Fruit fly (Drosophila melanogaster) whole organism, prepupa: ENCODE measurements around the gene GlnRS.

ENCODE experiments used
- CG10631 ChIP-seq: fragments of 200-800 bp; sonication (Bioruptor generic); optimal IDR thresholded peaks from 2 replicates; lab custom pipeline; 2016; ENCODE audit warnings: missing biosample characterization, missing genetic modification characterization
- CG10669 ChIP-seq: fragments of 200-800 bp; sonication (Bioruptor generic); optimal IDR thresholded peaks from 3 replicates; lab custom pipeline; 2018; ENCODE audit warnings: missing biosample characterization, mild to moderate bottlenecking, missing genetic modification characterization, moderate library complexity
- CG11762 ChIP-seq: fragments of 200-800 bp; sonication (Bioruptor generic); optimal IDR thresholded peaks from 3 replicates; lab custom pipeline; 2016; ENCODE audit warnings: missing biosample characterization, missing genetic modification characterization; ENCODE audit not compliant: insufficient read depth
- CG11902 ChIP-seq: fragments of 200-800 bp; sonication (Bioruptor generic); optimal IDR thresholded peaks from 3 replicates; lab custom pipeline; 2016; ENCODE audit warnings: missing biosample characterization, missing genetic modification characterization
- CG15336 ChIP-seq: fragments of 200-800 bp; sonication (Bioruptor generic); IDR thresholded peaks from 2 replicates; pipeline ENCODE4 v1.3.6; 2022; ENCODE audit warnings: missing biosample characterization, missing genetic modification characterization
- CG16779 ChIP-seq: fragments of 200-800 bp; sonication (Bioruptor generic); optimal IDR thresholded peaks from 3 replicates; lab custom pipeline; 2017; ENCODE audit warnings: missing biosample characterization, mild to moderate bottlenecking, missing genetic modification characterization
- CG3032 ChIP-seq: fragments of 200-800 bp; optimal IDR thresholded peaks from 2 replicates; lab custom pipeline; 2019; ENCODE audit warnings: missing biosample characterization, mild to moderate bottlenecking, missing genetic modification characterization, moderate library complexity
- CG32006 ChIP-seq: fragments of 200-800 bp; sonication (Bioruptor generic); optimal IDR thresholded peaks from 3 replicates; lab custom pipeline; 2017; ENCODE audit warnings: missing biosample characterization, mild to moderate bottlenecking, missing genetic modification characterization
- CG34406 ChIP-seq: fragments of 200-800 bp; sonication (Bioruptor generic); optimal IDR thresholded peaks from 3 replicates; lab custom pipeline; 2016; ENCODE audit warnings: missing biosample characterization, missing genetic modification characterization
- CG4318 ChIP-seq: fragments of 200-800 bp; sonication (Bioruptor generic); optimal IDR thresholded peaks from 3 replicates; lab custom pipeline; 2017; ENCODE audit warnings: missing biosample characterization, mild to moderate bottlenecking, missing genetic modification characterization
- CG6163 ChIP-seq: fragments of 200-800 bp; sonication (Bioruptor generic); IDR thresholded peaks from 3 replicates; pipeline ENCODE4 v1.3.6; 2022; ENCODE audit warnings: missing biosample characterization, missing genetic modification characterization
- CG6792 ChIP-seq: fragments of 200-800 bp; sonication (Bioruptor generic); optimal IDR thresholded peaks from 3 replicates; lab custom pipeline; 2016; ENCODE audit warnings: missing biosample characterization, missing genetic modification characterization
- CG7368 ChIP-seq: fragments of 200-800 bp; sonication (Bioruptor generic); optimal IDR thresholded peaks from 3 replicates; lab custom pipeline; 2016; ENCODE audit warnings: missing biosample characterization, missing genetic modification characterization
- CG8632 ChIP-seq: fragments of 200-800 bp; sonication (Bioruptor generic); optimal IDR thresholded peaks from 3 replicates; lab custom pipeline; 2016; ENCODE audit warnings: missing biosample characterization, missing genetic modification characterization
- Eip75B ChIP-seq: fragments of 200-800 bp; sonication (Bioruptor generic); optimal IDR thresholded peaks from 3 replicates; lab custom pipeline; 2016; ENCODE audit warnings: missing biosample characterization, missing genetic modification characterization
- Eip78C ChIP-seq: fragments of 200-800 bp; sonication (Bioruptor generic); peaks from one replicate; lab custom pipeline; 2016; ENCODE audit warnings: missing biosample characterization, missing genetic modification characterization
- Ets21C ChIP-seq: fragments of 200-800 bp; sonication (Bioruptor generic); optimal IDR thresholded peaks from 3 replicates; lab custom pipeline; 2016; ENCODE audit warnings: missing biosample characterization, missing genetic modification characterization
- Ets96B ChIP-seq: fragments of 200-800 bp; optimal IDR thresholded peaks from 2 replicates; lab custom pipeline; 2019; ENCODE audit warnings: missing biosample characterization, mild to moderate bottlenecking, missing genetic modification characterization, moderate library complexity
- Hr39 ChIP-seq: fragments of 200-800 bp; sonication (Bioruptor generic); optimal IDR thresholded peaks from 2 replicates; lab custom pipeline; 2016; ENCODE audit warnings: missing biosample characterization, missing genetic modification characterization
- Met ChIP-seq: fragments of 200-800 bp; sonication (Bioruptor generic); optimal IDR thresholded peaks from 3 replicates; lab custom pipeline; 2016; ENCODE audit warnings: missing biosample characterization, missing genetic modification characterization
- Sox15 ChIP-seq: fragments of 200-800 bp; sonication (Bioruptor generic); optimal IDR thresholded peaks from 3 replicates; lab custom pipeline; 2016; ENCODE audit warnings: missing biosample characterization, missing genetic modification characterization
- achi ChIP-seq: fragments of 200-800 bp; sonication (Bioruptor generic); optimal IDR thresholded peaks from 3 replicates; lab custom pipeline; 2016; ENCODE audit warnings: missing biosample characterization, missing genetic modification characterization
- acj6 ChIP-seq: fragments of 200-800 bp; sonication (Bioruptor generic); optimal IDR thresholded peaks from 3 replicates; lab custom pipeline; 2016; ENCODE audit warnings: missing biosample characterization, missing genetic modification characterization
- dsx ChIP-seq: fragments of 200-800 bp; optimal IDR thresholded peaks from 3 replicates; lab custom pipeline; 2019; ENCODE audit warnings: missing biosample characterization, mild to moderate bottlenecking, missing genetic modification characterization, moderate library complexity; ENCODE audit not compliant: poor library complexity, severe bottlenecking
- esn ChIP-seq: fragments of 200-800 bp; sonication (Bioruptor generic); optimal IDR thresholded peaks from 2 replicates; lab custom pipeline; 2016; ENCODE audit warnings: missing biosample characterization, mild to moderate bottlenecking, missing genetic modification characterization, moderate library complexity
- fd85E ChIP-seq: fragments of 200-800 bp; sonication (Bioruptor generic); optimal IDR thresholded peaks from 3 replicates; lab custom pipeline; 2016; ENCODE audit warnings: missing biosample characterization, missing genetic modification characterization
- fkh ChIP-seq: fragments of 200-800 bp; sonication (Bioruptor generic); optimal IDR thresholded peaks from 3 replicates; lab custom pipeline; 2017; ENCODE audit warnings: missing biosample characterization, mild to moderate bottlenecking, missing genetic modification characterization, moderate library complexity
- lz ChIP-seq: fragments of 200-800 bp; sonication (Bioruptor generic); optimal IDR thresholded peaks from 3 replicates; lab custom pipeline; 2016; ENCODE audit warnings: missing biosample characterization, missing genetic modification characterization
- net ChIP-seq: fragments of 200-800 bp; sonication (Bioruptor generic); optimal IDR thresholded peaks from 3 replicates; lab custom pipeline; 2016; ENCODE audit warnings: missing biosample characterization, missing genetic modification characterization
- salr ChIP-seq, 2 experiments: fragments of 200-800 bp; sonication (Bioruptor generic); optimal IDR thresholded peaks; 3 replicates each; lab custom pipeline; 2016 to 2018; ENCODE audit warnings: missing biosample characterization in 2 of 2, missing genetic modification characterization in 2 of 2, mild to moderate bottlenecking in 1 of 2
- spab ChIP-seq: fragments of 200-800 bp; sonication (Bioruptor generic); optimal IDR thresholded peaks from 2 replicates; lab custom pipeline; 2017; ENCODE audit warnings: missing biosample characterization, mild to moderate bottlenecking, missing genetic modification characterization, missing genetic modification reagents
- ss ChIP-seq, 2 experiments: fragments of 200-800 bp; sonication (Bioruptor generic); optimal IDR thresholded peaks; 2 replicates in 1 of 2; 3 replicates in 1 of 2; lab custom pipeline; 2017 to 2018; ENCODE audit warnings: mild to moderate bottlenecking in 2 of 2, missing biosample characterization in 2 of 2, missing genetic modification characterization in 2 of 2, moderate library complexity in 1 of 2
- topi ChIP-seq: fragments of 200-800 bp; sonication (Bioruptor generic); optimal IDR thresholded peaks from 3 replicates; lab custom pipeline; 2016; ENCODE audit warnings: missing biosample characterization, missing genetic modification characterization
- vri ChIP-seq: fragments of 200-800 bp; sonication (Bioruptor generic); optimal IDR thresholded peaks from 3 replicates; lab custom pipeline; 2016; ENCODE audit warnings: missing biosample characterization, mild to moderate bottlenecking, missing genetic modification characterization

The GlnRS gene

DNA sequence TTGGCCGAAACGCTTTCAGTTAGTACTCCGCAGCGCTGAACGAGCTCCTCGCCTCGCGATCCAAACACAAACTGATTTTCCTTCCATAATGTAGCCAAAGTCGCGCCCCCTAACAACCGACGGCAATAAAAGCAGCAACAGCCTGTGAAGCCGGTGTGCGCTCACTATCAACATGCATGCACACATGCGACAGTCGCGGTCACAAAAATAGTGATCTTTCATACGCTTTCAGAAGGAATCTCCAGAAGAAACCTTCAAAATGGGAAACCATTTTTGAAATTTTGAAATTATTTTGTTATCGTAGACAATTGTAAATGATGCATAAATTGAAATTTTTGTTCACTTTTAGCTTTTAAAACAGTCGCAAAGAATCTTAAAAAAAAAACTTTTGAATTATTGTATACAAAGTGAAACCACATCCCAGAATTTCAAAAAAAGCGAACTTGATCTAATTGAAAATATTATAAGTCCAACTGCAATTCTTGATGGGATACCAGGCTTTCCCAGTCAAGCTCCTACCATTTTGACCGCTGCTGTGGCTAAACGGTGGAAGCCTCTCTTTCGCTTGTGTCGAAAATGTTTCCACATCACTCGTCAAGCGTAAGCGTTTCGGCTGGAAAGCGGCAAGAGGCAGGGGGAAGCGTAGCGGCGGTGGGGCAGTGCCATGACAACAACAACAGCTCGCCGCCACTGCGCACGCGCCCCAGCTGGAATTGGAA, 33.1 kb downstream of the GlnRS start, which contains the start of gene Cad96Cb (continued):
- TF ChIP-seq CG8632 (GFP tag; lab: Kevin White, UChicago) (peak; percentile 89), dsx (GFP tag; lab: Kevin White, UChicago) (peak; percentile 80), CG15336 (peak; percentile 90), Eip75B (GFP tag; lab: Kevin White, UChicago) (peak; percentile 91), fd85E (GFP tag; lab: Kevin White, UChicago) (peak; percentile 57), CG4318 (GFP tag; lab: Kevin White, UChicago) (peak; percentile 95), Ets21C (GFP tag; lab: Kevin White, UChicago) (peak; percentile 86), spab (GFP tag; lab: Kevin White, UChicago) (peak; percentile 93), CG6163 (GFP tag; lab: Robert Waterston, UW) (peak; percentile 81)

DNA sequence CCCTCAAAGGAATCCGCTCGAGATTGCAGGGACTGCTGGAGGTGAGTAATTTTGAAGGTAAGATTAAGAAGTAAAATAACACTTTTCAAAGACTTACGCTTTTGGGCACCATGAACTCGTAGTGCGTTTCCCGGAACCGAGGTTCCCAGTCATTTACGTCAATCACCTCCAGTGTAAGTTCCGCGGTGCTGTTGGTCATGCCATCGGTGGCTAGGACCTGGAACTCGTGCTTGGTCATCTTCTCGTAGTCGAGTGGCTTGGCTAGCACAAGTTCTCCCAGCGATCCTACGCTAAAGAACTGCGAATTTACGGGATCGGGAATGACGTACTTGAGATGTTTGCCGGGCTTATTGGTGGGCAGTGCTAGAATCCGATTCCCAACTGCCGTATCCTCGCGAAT, 40.0 kb downstream of the GlnRS start:
- TF ChIP-seq vri (GFP tag; lab: Kevin White, UChicago) (no peak), topi (GFP tag; lab: Kevin White, UChicago) (no peak), CG16779 (tag; lab: Kevin White, UChicago) (no peak), CG32006 (GFP tag; lab: Kevin White, UChicago) (no peak), Ets96B (tag; lab: Kevin White, UChicago) (no peak), CG4318 (GFP tag; lab: Kevin White, UChicago) (no peak), fkh (GFP tag; lab: Kevin White, UChicago) (no peak), Met (GFP tag; lab: Kevin White, UChicago) (no peak), CG10631 (no peak), CG11902 (GFP tag; lab: Kevin White, UChicago) (no peak), CG6792 (GFP tag; lab: Kevin White, UChicago) (no peak), salr (GFP tag; optimal IDR thresholded peaks at IDR 0.05; lab: Kevin White, UChicago) (no peak), CG7368 (GFP tag; lab: Kevin White, UChicago) (no peak), ss (GFP tag; optimal IDR thresholded peaks at IDR 0.05; lab: Kevin White, UChicago) (no peak), Hr39 (GFP tag; lab: Kevin White, UChicago) (no peak), Eip78C (GFP tag; lab: Kevin White, UChicago) (no peak)

DNA sequence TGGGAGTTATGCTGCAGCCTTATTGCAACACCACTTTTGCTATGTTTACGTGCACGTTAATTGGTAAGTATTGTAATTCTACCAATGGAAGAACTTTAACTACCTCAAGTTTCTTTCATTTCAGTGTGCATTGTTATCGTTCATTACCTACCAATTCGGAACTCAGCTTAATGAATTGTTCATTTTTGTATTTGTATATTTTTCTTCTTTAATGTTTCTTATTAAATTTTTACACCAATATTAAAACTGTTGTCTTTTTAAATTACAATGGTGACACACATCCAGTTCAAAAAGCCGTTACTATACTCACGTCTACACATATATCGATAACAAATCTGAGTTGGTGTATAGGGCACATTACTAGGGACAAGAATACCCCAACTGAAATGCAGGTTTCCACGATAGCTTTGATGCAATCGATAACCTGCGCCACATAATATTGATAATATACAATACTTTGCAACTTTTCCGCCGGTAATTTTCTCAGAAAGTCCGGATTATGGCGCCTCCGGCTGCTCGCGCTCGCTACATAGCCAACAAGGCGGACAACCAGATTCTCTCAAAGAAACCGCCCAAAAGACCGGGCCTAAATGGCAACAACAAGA, 44.2 kb downstream of the GlnRS start, which contains the start of gene Alg9:
Alg9 (plus strand) TSS at position 387 of the 605 bp plus-strand sequence.
- no peak for TF ChIP-seq CG11762 (GFP tag; lab: Kevin White, UChicago)
- TF ChIP-seq ss (GFP tag; optimal IDR thresholded peaks at IDR 0.05; lab: Kevin White, UChicago) = no peak
- no peak for TF ChIP-seq net
- TF ChIP-seq CG7368 (GFP tag; lab: Kevin White, UChicago) = no peak
- no peak for TF ChIP-seq lz (GFP tag; lab: Kevin White, UChicago)
- TF ChIP-seq Met (GFP tag; lab: Kevin White, UChicago) = no peak
- no peak for TF ChIP-seq Hr39 (GFP tag; lab: Kevin White, UChicago)
- no peak for TF ChIP-seq CG34406 (GFP tag; lab: Kevin White, UChicago)
- TF ChIP-seq CG4318 (GFP tag; lab: Kevin White, UChicago) = no peak
- no peak for TF ChIP-seq CG6163 (GFP tag; lab: Robert Waterston, UW)
- no peak for TF ChIP-seq fkh (GFP tag; lab: Kevin White, UChicago)
- TF ChIP-seq achi (GFP tag; lab: Kevin White, UChicago) = no peak
- no peak for TF ChIP-seq acj6 (GFP tag; lab: Kevin White, UChicago)
- no peak for TF ChIP-seq CG3032 (tag; lab: Kevin White, UChicago)
- no peak for TF ChIP-seq esn
- TF ChIP-seq CG10669 (GFP tag; lab: Kevin White, UChicago) = no peak
- TF ChIP-seq Sox15 (GFP tag; lab: Kevin White, UChicago) = no peak
